Worm (Caenorhabditis elegans): Measurements from ENCODE around the gene crt-1.

Gene crt-1

DNA sequence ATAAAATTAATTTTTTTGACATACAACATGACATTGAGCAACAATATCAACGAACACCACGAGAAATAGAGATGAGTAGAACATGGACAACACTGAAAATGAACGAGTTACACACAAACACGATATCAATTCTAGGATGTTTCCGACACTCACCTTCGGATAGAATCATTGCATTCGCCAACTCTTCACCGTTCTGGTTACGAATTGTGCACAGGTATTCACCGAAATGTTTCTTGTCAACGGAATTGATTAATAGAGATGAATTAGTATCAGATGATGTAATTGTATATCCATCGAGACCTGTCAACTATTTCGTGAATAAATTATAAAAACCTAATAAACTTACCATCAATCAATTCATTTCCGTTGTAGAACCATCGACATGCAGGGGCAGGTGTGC, 21.3 kb upstream of the crt-1 start:
- no peak for TF ChIP-seq mab-5 (tag; optimal IDR thresholded peaks at IDR 0.05)
- no peak for TF ChIP-seq ama-1 (optimal IDR thresholded peaks at IDR 0.05)
- no peak for TF ChIP-seq sma-3 (GFP tag; optimal IDR thresholded peaks at IDR 0.05)
- no peak for TF ChIP-seq dmd-4 (tag; optimal IDR thresholded peaks at IDR 0.05)

- no peak for TF ChIP-seq nhr-11 (tag; optimal IDR thresholded peaks at IDR 0.05)
- no peak for TF ChIP-seq blmp-1 (tag; optimal IDR thresholded peaks at IDR 0.05; ENCODE audit: insufficient read depth)
- TF ChIP-seq ceh-82 (tag; optimal IDR thresholded peaks at IDR 0.05), result no peak
- no peak for TF ChIP-seq nhr-129 (tag; optimal IDR thresholded peaks at IDR 0.05)
- no peak for TF ChIP-seq F13H6.1 (tag; optimal IDR thresholded peaks at IDR 0.05)
- TF ChIP-seq nhr-25 (tag; optimal IDR thresholded peaks at IDR 0.05), result no peak
Measured at ce11 chrV:6120156-6120879, 20.0 kb upstream of the crt-1 start, which contains the start of gene ceh-49. Gene ceh-49 (minus strand): TSS chrV:6120206.

- TF ChIP-seq ztf-4 (tag; optimal IDR thresholded peaks at IDR 0.05), result no peak
- TF ChIP-seq ceh-16 (tag; optimal IDR thresholded peaks at IDR 0.05), result no peak
- TF ChIP-seq lin-11 (tag; optimal IDR thresholded peaks at IDR 0.05), result no peak
- no peak for TF ChIP-seq unc-62 (GFP tag; optimal IDR thresholded peaks at IDR 0.05)
- TF ChIP-seq nhr-25 (tag; optimal IDR thresholded peaks at IDR 0.05), result no peak
- no peak for TF ChIP-seq C34F6.9 (tag; optimal IDR thresholded peaks at IDR 0.05)
- no peak for TF ChIP-seq mab-5 (tag; optimal IDR thresholded peaks at IDR 0.05)
- no peak for TF ChIP-seq ztf-1 (GFP tag; conservative IDR thresholded peaks at IDR 0.05)
- TF ChIP-seq mdl-1 (tag; optimal IDR thresholded peaks at IDR 0.05), result no peak
- no peak for TF ChIP-seq peb-1 (tag; optimal IDR thresholded peaks at IDR 0.05)
- TF ChIP-seq lsy-2 (tag; optimal IDR thresholded peaks at IDR 0.05), result no peak
- no peak for TF ChIP-seq blmp-1 (tag; optimal IDR thresholded peaks at IDR 0.05; ENCODE audit: insufficient read depth)
- no peak for TF ChIP-seq zag-1 (tag; optimal IDR thresholded peaks at IDR 0.05)
Measured at ce11 chrV:6117013-6117412, 16.7 kb upstream of the crt-1 start.

- TF ChIP-seq sma-9 (GFP tag; optimal IDR thresholded peaks at IDR 0.05) (peak; percentile 24), sma-9 (tag; optimal IDR thresholded peaks at IDR 0.05) (no peak), unc-55 (GFP tag; optimal IDR thresholded peaks at IDR 0.05) (no peak), ceh-16 (tag; optimal IDR thresholded peaks at IDR 0.05) (no peak)
Measured at ce11 chrV:6112823-6113222, 12.5 kb upstream of the crt-1 start, which contains the start of gene F17A9.5. Gene F17A9.5 (minus strand): TSS chrV:6112997.

- TF ChIP-seq peb-1 (tag; optimal IDR thresholded peaks at IDR 0.05) (no peak), snpc-4 (tag; optimal IDR thresholded peaks at IDR 0.05) (no peak), nhr-6 (tag; optimal IDR thresholded peaks at IDR 0.05) (no peak), gmeb-1 (tag; optimal IDR thresholded peaks at IDR 0.05) (no peak), unc-39 (tag; optimal IDR thresholded peaks at IDR 0.05) (no peak), blmp-1 (tag; optimal IDR thresholded peaks at IDR 0.05; ENCODE audit: insufficient read depth) (no peak), ama-1 (optimal IDR thresholded peaks at IDR 0.05) (no peak), mbf-1 (tag; optimal IDR thresholded peaks at IDR 0.05) (no peak), alr-1 (tag; optimal IDR thresholded peaks at IDR 0.05) (no peak), nhr-10 (tag; optimal IDR thresholded peaks at IDR 0.05) (no peak), elt-1 (tag; optimal IDR thresholded peaks at IDR 0.05) (no peak), ztf-11 (tag; optimal IDR thresholded peaks at IDR 0.05) (no peak), crh-2 (tag; optimal IDR thresholded peaks at IDR 0.05) (no peak), nhr-11 (tag; optimal IDR thresholded peaks at IDR 0.05) (no peak), zag-1 (tag; optimal IDR thresholded peaks at IDR 0.05) (no peak), fos-1 (tag; optimal IDR thresholded peaks at IDR 0.05) (peak; percentile 45), lin-13 (GFP tag; optimal IDR thresholded peaks at IDR 0.05) (no peak), nhr-77 (tag; optimal IDR thresholded peaks at IDR 0.05) (no peak), lin-39 (tag; optimal IDR thresholded peaks at IDR 0.05) (no peak), egl-27 (tag; optimal IDR thresholded peaks at IDR 0.05) (no peak), nhr-12 (tag; optimal IDR thresholded peaks at IDR 0.05) (no peak), ceh-16 (tag; optimal IDR thresholded peaks at IDR 0.05) (no peak), elt-3 (tag; optimal IDR thresholded peaks at IDR 0.05) (no peak), sem-4 (tag; optimal IDR thresholded peaks at IDR 0.05) (no peak), nhr-21 (tag; optimal IDR thresholded peaks at IDR 0.05) (no peak), mdl-1 (tag; optimal IDR thresholded peaks at IDR 0.05) (no peak), aly-2 (tag; optimal IDR thresholded peaks at IDR 0.05) (no peak), ztf-1 (GFP tag; conservative IDR thresholded peaks at IDR 0.05) (no peak), dmd-4 (tag; optimal IDR thresholded peaks at IDR 0.05) (no peak), C34F6.9 (tag; optimal IDR thresholded peaks at IDR 0.05) (no peak), unc-62 (GFP tag; optimal IDR thresholded peaks at IDR 0.05) (no peak), mab-5 (tag; optimal IDR thresholded peaks at IDR 0.05) (no peak), F13H6.1 (tag; optimal IDR thresholded peaks at IDR 0.05) (peak; percentile 45), lin-11 (tag; optimal IDR thresholded peaks at IDR 0.05) (peak; percentile 12), nhr-25 (tag; optimal IDR thresholded peaks at IDR 0.05) (no peak), sma-9 (GFP tag; optimal IDR thresholded peaks at IDR 0.05) (peak; percentile 57), sma-9 (tag; optimal IDR thresholded peaks at IDR 0.05) (no peak)
Measured at ce11 chrV:6110533-6110932, 10.2 kb upstream of the crt-1 start, which contains the start of gene F17A9.4. Gene F17A9.4 (minus strand): TSS chrV:6110629.

Measured in whole organism, L2 larva.